Worm (Caenorhabditis elegans) whole organism, mixed stage, embryonic: ENCODE data around the gene pitr-1.
"Not testable (repeated sequence)": the region's sequence is repeated elsewhere in the genome, so short reads cannot be mapped to it uniquely, and the experiment has no call there.

Experiments used
- blmp-1 ChIP-seq: fragments of 150-350 bp; optimal IDR thresholded peaks from 2 replicates; lab custom pipeline; 2014; ENCODE audit warnings: missing biosample characterization, missing genetic modification characterization
- ces-1 ChIP-seq: fragments of 150-350 bp; optimal IDR thresholded peaks from 2 replicates; lab custom pipeline; 2014; ENCODE audit warnings: missing biosample characterization, missing genetic modification reagents, missing genetic modification characterization
- elt-3 ChIP-seq: fragments of 150-350 bp; optimal IDR thresholded peaks from 2 replicates; lab custom pipeline; 2014; ENCODE audit warnings: missing biosample characterization, missing genetic modification characterization
- hlh-1 ChIP-seq: fragments of 150-350 bp; optimal IDR thresholded peaks from 2 replicates; lab custom pipeline; 2014; ENCODE audit warnings: missing biosample characterization, missing genetic modification reagents, missing genetic modification characterization
- lin-32 ChIP-seq: fragments of 200-800 bp; sonication (Bioruptor generic); optimal IDR thresholded peaks from 2 replicates; lab custom pipeline; 2018; ENCODE audit warnings: mild to moderate bottlenecking, missing genetic modification characterization, missing compliant biosample characterization
- mab-5 ChIP-seq: fragments of 150-350 bp; optimal IDR thresholded peaks from 2 replicates; lab custom pipeline; 2014; ENCODE audit warnings: missing biosample characterization, missing genetic modification characterization
- mep-1 ChIP-seq: fragments of 150-350 bp; optimal IDR thresholded peaks from 2 replicates; lab custom pipeline; 2017; ENCODE audit warnings: missing biosample characterization, missing genetic modification reagents, missing genetic modification characterization, inconsistent platforms
- nhr-237 ChIP-seq: fragments of 150-350 bp; optimal IDR thresholded peaks from 2 replicates; lab custom pipeline; 2014; ENCODE audit warnings: missing biosample characterization, missing genetic modification characterization
- pha-4 ChIP-seq: fragments of 150-350 bp; optimal IDR thresholded peaks from 2 replicates; lab custom pipeline; 2018; ENCODE audit warnings: missing biosample characterization, missing genetic modification reagents, missing genetic modification characterization
- snpc-4 ChIP-seq: fragments of 150-350 bp; optimal IDR thresholded peaks from 2 replicates; lab custom pipeline; 2014; ENCODE audit warnings: missing biosample characterization, missing genetic modification characterization
- unc-62 ChIP-seq: fragments of 150-350 bp; optimal IDR thresholded peaks from 2 replicates; lab custom pipeline; 2014; ENCODE audit warnings: missing biosample characterization, missing genetic modification reagents, missing genetic modification characterization
- ztf-11 ChIP-seq: fragments of 150-350 bp; optimal IDR thresholded peaks from 2 replicates; lab custom pipeline; 2014; ENCODE audit warnings: missing biosample characterization, missing genetic modification characterization

ce11 chrIV:7365011-7365410, 28.9 kb upstream of the pitr-1 start, which contains the start of gene Y40C5A.4:
- TF ChIP-seq unc-62; elt-3 (tag; lab: Kevin White, UChicago); mep-1 (tag; lab: Kevin White, UChicago); nhr-237; snpc-4 (tag; lab: Kevin White, UChicago); ces-1; pha-4 (tag; lab: Kevin White, UChicago); ztf-11; blmp-1 (tag; lab: Kevin White, UChicago); hlh-1 (tag; lab: Kevin White, UChicago); lin-32 (GFP tag; lab: Kevin White, UChicago); mab-5 (tag; lab: Kevin White, UChicago): not testable (repeated sequence)
